Worm (Caenorhabditis elegans) whole organism, midembryonic: ENCODE measurements around the gene F28F9.3.

Source experiments
- T22C8.4 ChIP-seq: fragments of 200-800 bp; sonication (Bioruptor generic); IDR thresholded peaks from 2 replicates; pipeline ENCODE4 v1.3.6; 2022; ENCODE audit warnings: missing genetic modification characterization, missing compliant biosample characterization
- cog-1 ChIP-seq: sonication (generic microtip); optimal IDR thresholded peaks from 2 replicates; lab custom pipeline; 2016; ENCODE audit warnings: missing genetic modification characterization, missing compliant biosample characterization
- flt-1 ChIP-seq: fragments of 200-800 bp; sonication (Bioruptor generic); IDR thresholded peaks from 2 replicates; pipeline ENCODE4 v1.3.6; 2022; ENCODE audit warnings: missing genetic modification characterization, missing compliant biosample characterization
- klf-2 ChIP-seq: fragments of 200-800 bp; sonication (Bioruptor generic); conservative IDR thresholded peaks from 2 replicates; pipeline ENCODE4 v1.3.6; 2022; ENCODE audit warnings: missing genetic modification reagents, missing genetic modification characterization, missing compliant biosample characterization
- med-1 ChIP-seq: sonication (generic microtip); optimal IDR thresholded peaks from 2 replicates; lab custom pipeline; 2017; ENCODE audit warnings: missing genetic modification characterization, mild to moderate bottlenecking, missing compliant biosample characterization, antibody characterized with exemption, missing genetic modification reagents; ENCODE audit not compliant: insufficient read depth
- ref-1 ChIP-seq: fragments of 200-800 bp; sonication (Bioruptor generic); conservative IDR thresholded peaks from 2 replicates; pipeline ENCODE4 v1.3.6; 2022; ENCODE audit warnings: missing genetic modification reagents, missing genetic modification characterization, missing compliant biosample characterization

- TF ChIP-seq flt-1 (GFP tag; lab: Robert Waterston, UW) (no peak), med-1 (GFP tag; lab: Kevin White, UChicago) (no peak), T22C8.4 (GFP tag; lab: Robert Waterston, UW) (no peak), klf-2 (no peak), cog-1 (tag; lab: Kevin White, UChicago) (no peak), ref-1 (GFP tag; lab: Robert Waterston, UW) (no peak)
Measured at ce11 chrIV:3812812-3813211, 13.9 kb upstream of the F28F9.3 start.
